Worm (Caenorhabditis elegans): Measurements from ENCODE around the gene F59B2.13.

F59B2.13 gene

DNA sequence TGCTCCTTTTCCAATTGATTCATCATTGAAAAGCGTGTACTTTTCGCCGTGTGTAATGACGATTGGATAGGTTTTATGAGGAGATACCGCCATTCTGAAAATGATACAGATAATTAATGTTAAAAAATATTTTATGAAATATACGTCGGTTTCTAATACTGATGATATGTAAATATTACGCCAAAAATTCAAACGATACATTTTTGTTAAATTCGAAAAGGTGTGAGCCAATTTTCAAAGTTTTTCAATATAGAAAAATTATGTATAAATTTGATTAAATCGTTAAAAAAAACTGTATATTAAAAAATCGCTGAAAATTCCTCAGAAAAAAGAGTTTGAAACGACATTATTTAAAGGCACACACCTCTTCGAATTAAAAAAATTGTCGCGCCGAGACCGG, 23.7 kb upstream of the F59B2.13 start, which contains the start of gene ikke-1:
TSS of gene ikke-1 (minus strand) at position 101 of the 400 bp plus-strand sequence.
- TF ChIP-seq pbrm-1 (GFP tag; IDR thresholded peaks at IDR 0.05) (no peak), hsf-1 (GFP tag; IDR thresholded peaks at IDR 0.05) (0 out of 2 replicates have a peak, but pooled peaks have one; percentile 6)

DNA sequence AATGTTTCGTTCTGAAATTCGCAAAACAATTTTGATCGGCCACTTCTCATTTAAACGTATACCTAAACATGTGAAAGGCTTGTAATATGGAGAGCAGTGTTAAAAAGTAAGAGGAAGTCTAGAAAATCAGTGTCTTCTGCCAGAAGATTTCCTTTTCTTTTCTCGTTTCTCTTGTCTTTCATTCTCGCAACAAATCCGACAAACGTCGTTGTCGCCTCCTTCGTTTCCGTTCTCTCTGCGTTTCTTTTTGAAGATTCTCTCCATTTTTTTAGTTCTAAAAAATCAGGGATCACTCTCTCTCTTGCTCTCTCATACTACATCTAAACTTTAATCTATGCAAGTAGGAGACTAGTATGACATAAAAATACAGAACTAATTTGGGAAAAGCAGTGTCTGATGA, 20.4 kb upstream of the F59B2.13 start:
- TF ChIP-seq madf-10 (tag; optimal IDR thresholded peaks at IDR 0.05): no peak
- no peak for TF ChIP-seq hrde-1 (tag; optimal IDR thresholded peaks at IDR 0.05; ENCODE audit: borderline replicate concordance)
- no peak for TF ChIP-seq K12H6.12 (tag; optimal IDR thresholded peaks at IDR 0.05)
- no peak for TF ChIP-seq cebp-1 (GFP tag; IDR thresholded peaks at IDR 0.05)
- no peak for TF ChIP-seq cebp-1 (tag; optimal IDR thresholded peaks at IDR 0.05)
- no peak for TF ChIP-seq F37B4.10 (GFP tag; IDR thresholded peaks at IDR 0.05)
- no peak for TF ChIP-seq nhr-90 (tag; optimal IDR thresholded peaks at IDR 0.05)
- TF ChIP-seq let-607 (tag; optimal IDR thresholded peaks at IDR 0.05): no peak
- no peak for TF ChIP-seq Y53F4B.3 (GFP tag; IDR thresholded peaks at IDR 0.05)
- no peak for TF ChIP-seq dox-1 (GFP tag; IDR thresholded peaks at IDR 0.05)
- TF ChIP-seq ztf-6 (GFP tag; IDR thresholded peaks at IDR 0.05): no peak
- TF ChIP-seq attf-3 (GFP tag; conservative IDR thresholded peaks at IDR 0.05): no peak
- TF ChIP-seq ZK185.1 (tag; optimal IDR thresholded peaks at IDR 0.05; ENCODE audit: poor library complexity, severe bottlenecking): no peak
- no peak for TF ChIP-seq snpc-3.4 (tag; optimal IDR thresholded peaks at IDR 0.05)
- TF ChIP-seq sptf-2 (GFP tag; optimal IDR thresholded peaks at IDR 0.05): no peak
- no peak for TF ChIP-seq F23B12.7 (tag; optimal IDR thresholded peaks at IDR 0.05; ENCODE audit: insufficient read depth)
- no peak for TF ChIP-seq snpc-1.1 (tag; optimal IDR thresholded peaks at IDR 0.05; ENCODE audit: insufficient read depth)
- no peak for TF ChIP-seq ets-4 (GFP tag; optimal IDR thresholded peaks at IDR 0.05)
- TF ChIP-seq pbrm-1 (GFP tag; IDR thresholded peaks at IDR 0.05): no peak
- no peak for TF ChIP-seq Y79H2A.3 (GFP tag; conservative IDR thresholded peaks at IDR 0.05)
- no peak for TF ChIP-seq hsf-1 (GFP tag; IDR thresholded peaks at IDR 0.05)

DNA sequence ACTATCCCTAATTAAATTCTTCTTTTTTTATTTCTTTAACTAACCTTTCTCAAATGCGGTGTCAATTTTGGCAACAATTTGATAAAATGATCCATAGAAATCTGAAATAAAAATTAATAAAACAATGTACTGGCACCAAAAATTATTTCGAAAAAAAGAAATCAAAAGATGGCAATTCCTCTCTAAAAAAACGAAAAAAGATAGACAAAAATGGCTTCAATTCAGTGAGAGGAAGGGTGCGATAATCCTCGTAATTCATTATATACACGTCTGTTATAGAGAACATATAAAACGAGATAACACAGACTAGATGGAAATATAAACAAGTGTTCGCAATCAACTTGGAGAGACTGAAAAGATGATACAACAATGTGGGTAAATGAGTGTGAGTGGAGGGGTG, 19.0 kb upstream of the F59B2.13 start, which contains the start of gene R107.2:
TSS of gene R107.2 (minus strand) at position 101 of the 400 bp plus-strand sequence.
- TF ChIP-seq let-607 (tag; optimal IDR thresholded peaks at IDR 0.05): no peak
- no peak for TF ChIP-seq lin-35 (GFP tag; optimal IDR thresholded peaks at IDR 0.05)
- no peak for TF ChIP-seq him-1 (tag; optimal IDR thresholded peaks at IDR 0.05)
- TF ChIP-seq nhr-80 (tag; optimal IDR thresholded peaks at IDR 0.05): peak; percentile 29
- peak; percentile 8 for TF ChIP-seq attf-5 (GFP tag; optimal IDR thresholded peaks at IDR 0.05)
- no peak for TF ChIP-seq Y67H2A.10 (GFP tag; conservative IDR thresholded peaks at IDR 0.05)

DNA sequence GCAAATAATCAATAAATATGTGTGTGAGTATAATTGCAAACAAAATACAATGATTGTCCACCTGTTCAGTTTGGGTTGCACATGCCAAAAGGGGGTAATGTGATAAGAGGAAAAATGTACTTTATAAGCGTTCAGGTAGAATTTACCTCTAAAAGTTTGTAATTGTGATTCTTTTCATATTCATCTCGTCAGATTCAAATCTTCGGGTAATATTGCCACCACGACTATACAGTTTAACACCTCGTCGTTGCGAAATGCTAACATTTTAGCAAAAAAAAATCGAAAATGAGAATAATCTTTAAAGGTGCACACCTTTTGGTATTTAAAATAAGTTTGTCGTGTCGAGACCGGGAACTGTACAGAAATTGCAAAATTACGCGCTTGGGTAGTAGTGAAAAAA, 16.3 kb upstream of the F59B2.13 start, which contains the start of gene nac-2:
TSS of gene nac-2 (minus strand) at position 101 of the 400 bp plus-strand sequence.
- TF ChIP-seq lsy-27 (tag; optimal IDR thresholded peaks at IDR 0.05; ENCODE audit: borderline replicate concordance, insufficient read depth): no peak
- TF ChIP-seq egl-18 (GFP tag; IDR thresholded peaks at IDR 0.05): no peak
- no peak for TF ChIP-seq F49E8.2 (tag; optimal IDR thresholded peaks at IDR 0.05; ENCODE audit: insufficient read depth)
- TF ChIP-seq Y53F4B.3 (GFP tag; IDR thresholded peaks at IDR 0.05): no peak
- TF ChIP-seq nhr-120 (GFP tag; IDR thresholded peaks at IDR 0.05): no peak
- no peak for TF ChIP-seq madf-8 (GFP tag; conservative IDR thresholded peaks at IDR 0.05)
- TF ChIP-seq T26A5.8 (tag; optimal IDR thresholded peaks at IDR 0.05): no peak
- TF ChIP-seq nhr-27 (tag; optimal IDR thresholded peaks at IDR 0.05): no peak
- TF ChIP-seq rec-8 (tag; optimal IDR thresholded peaks at IDR 0.05): no peak
- no peak for TF ChIP-seq pha-4 (tag; optimal IDR thresholded peaks at IDR 0.05)
- TF ChIP-seq F37B4.10 (GFP tag; IDR thresholded peaks at IDR 0.05): no peak
- no peak for TF ChIP-seq xnd-1 (tag; optimal IDR thresholded peaks at IDR 0.05)
